Worm (Caenorhabditis elegans) whole organism, young adult: Measurements from ENCODE around the gene F23D12.3.

Experiments used
- D2030.7 ChIP-seq: fragments of 200-800 bp; sonication (Bioruptor generic); IDR thresholded peaks from 2 replicates; pipeline ENCODE4 v1.3.6; 2022; ENCODE audit warnings: missing genetic modification reagents, missing genetic modification characterization, missing compliant biosample characterization
- F10E7.11 ChIP-seq: sonication (generic microtip); optimal IDR thresholded peaks from 2 replicates; lab custom pipeline; 2017; ENCODE audit warnings: mild to moderate bottlenecking, missing genetic modification characterization, moderate library complexity, missing compliant biosample characterization
- F22D6.2 ChIP-seq: sonication (generic microtip); optimal IDR thresholded peaks from 2 replicates; lab custom pipeline; 2016; ENCODE audit warnings: mild to moderate bottlenecking, missing genetic modification characterization, missing compliant biosample characterization
- F33H1.4 ChIP-seq: fragments of 200-800 bp; sonication (Bioruptor generic); IDR thresholded peaks from 2 replicates; pipeline ENCODE4 v1.3.6; 2022; ENCODE audit warnings: missing genetic modification reagents, missing genetic modification characterization, missing compliant biosample characterization
- F57A8.1 ChIP-seq: fragments of 200-800 bp; sonication (Bioruptor generic); optimal IDR thresholded peaks from 2 replicates; lab custom pipeline; 2018; ENCODE audit warnings: mild to moderate bottlenecking, missing genetic modification characterization, moderate library complexity, missing compliant biosample characterization
- F57C9.4 ChIP-seq: sonication (generic microtip); optimal IDR thresholded peaks from 2 replicates; lab custom pipeline; 2017; ENCODE audit warnings: mild to moderate bottlenecking, missing genetic modification characterization, missing compliant biosample characterization
- K11D2.4 ChIP-seq: fragments of 200-800 bp; sonication (Bioruptor generic); IDR thresholded peaks from 2 replicates; pipeline ENCODE4 v1.3.6; 2022; ENCODE audit warnings: missing genetic modification reagents, missing genetic modification characterization, missing compliant biosample characterization
- T26A5.8 ChIP-seq: sonication (generic microtip); optimal IDR thresholded peaks from 2 replicates; lab custom pipeline; 2016; ENCODE audit warnings: missing genetic modification characterization, missing compliant biosample characterization
- Y67H2A.10 ChIP-seq: fragments of 200-800 bp; sonication (Bioruptor generic); conservative IDR thresholded peaks from 2 replicates; pipeline ENCODE4 v1.3.6; 2022; ENCODE audit warnings: missing genetic modification reagents, missing genetic modification characterization, missing compliant biosample characterization
- Y79H2A.3 ChIP-seq: fragments of 200-800 bp; sonication (Bioruptor generic); conservative IDR thresholded peaks from 2 replicates; pipeline ENCODE4 v1.3.6; 2022; ENCODE audit warnings: missing genetic modification reagents, missing genetic modification characterization, missing compliant biosample characterization
- akir-1 ChIP-seq: fragments of 200-800 bp; sonication (Bioruptor generic); optimal IDR thresholded peaks from 2 replicates; lab custom pipeline; 2018; ENCODE audit warnings: mild to moderate bottlenecking, missing genetic modification characterization, moderate library complexity, missing compliant biosample characterization
- cebp-2 ChIP-seq: fragments of 200-800 bp; sonication (Bioruptor generic); IDR thresholded peaks from 2 replicates; pipeline ENCODE4 v1.3.6; 2022; ENCODE audit warnings: missing genetic modification characterization, missing compliant biosample characterization
- ceh-100 ChIP-seq: fragments of 200-800 bp; sonication (Bioruptor generic); IDR thresholded peaks from 2 replicates; pipeline ENCODE4 v1.3.6; 2022; ENCODE audit warnings: missing genetic modification reagents, missing genetic modification characterization, missing compliant biosample characterization
- ceh-40 ChIP-seq: fragments of 200-800 bp; sonication (Bioruptor generic); IDR thresholded peaks from 2 replicates; pipeline ENCODE4 v1.3.6; 2022; ENCODE audit warnings: missing genetic modification characterization, missing compliant biosample characterization
- dox-1 ChIP-seq: fragments of 200-800 bp; sonication (Bioruptor generic); IDR thresholded peaks from 2 replicates; pipeline ENCODE4 v1.3.6; 2022; ENCODE audit warnings: missing genetic modification reagents, missing genetic modification characterization, missing compliant biosample characterization
- dpff-1 ChIP-seq: sonication (generic microtip); optimal IDR thresholded peaks from 2 replicates; lab custom pipeline; 2017; ENCODE audit warnings: mild to moderate bottlenecking, missing genetic modification characterization, missing compliant biosample characterization
- efl-1 ChIP-seq: fragments of 150-350 bp; optimal IDR thresholded peaks from 2 replicates; lab custom pipeline; 2014; ENCODE audit warnings: missing biosample characterization, missing genetic modification reagents, missing genetic modification characterization
- egrh-3 ChIP-seq: fragments of 200-800 bp; sonication (Bioruptor generic); IDR thresholded peaks from 2 replicates; pipeline ENCODE4 v1.3.6; 2022; ENCODE audit warnings: missing genetic modification reagents, missing genetic modification characterization, missing compliant biosample characterization
- ekl-4 ChIP-seq: fragments of 200-800 bp; sonication (Bioruptor generic); IDR thresholded peaks from 2 replicates; pipeline ENCODE4 v1.3.6; 2022; ENCODE audit warnings: missing genetic modification reagents, missing genetic modification characterization, missing compliant biosample characterization
- hlh-26 ChIP-seq: fragments of 200-800 bp; sonication (Bioruptor generic); conservative IDR thresholded peaks from 2 replicates; pipeline ENCODE4 v1.3.6; 2022; ENCODE audit warnings: missing genetic modification reagents, missing genetic modification characterization, missing compliant biosample characterization
- hmg-1.2 ChIP-seq: fragments of 200-800 bp; sonication (Bioruptor generic); IDR thresholded peaks from 2 replicates; pipeline ENCODE4 v1.3.6; 2022; ENCODE audit warnings: missing genetic modification reagents, missing genetic modification characterization, missing compliant biosample characterization
- hmg-20 ChIP-seq: fragments of 200-800 bp; sonication (Bioruptor generic); IDR thresholded peaks from 2 replicates; pipeline ENCODE4 v1.3.6; 2022; ENCODE audit warnings: missing genetic modification reagents, missing genetic modification characterization, missing compliant biosample characterization
- let-607 ChIP-seq, 2 experiments: fragments of 200-800 bp in 1 of 2; sonication (Bioruptor generic) in 1 of 2; sonication (generic microtip) in 1 of 2; optimal IDR thresholded peaks; 2 replicates each; lab custom pipeline; 2016 to 2018; ENCODE audit warnings: mild to moderate bottlenecking in 2 of 2, missing compliant biosample characterization in 2 of 2, missing genetic modification characterization in 2 of 2, moderate library complexity in 2 of 2, missing genotype in 1 of 2
- lin-26 ChIP-seq: fragments of 200-800 bp; sonication (Bioruptor generic); IDR thresholded peaks from 2 replicates; pipeline ENCODE4 v1.3.6; 2022; ENCODE audit warnings: missing genetic modification reagents, missing genetic modification characterization, missing compliant biosample characterization
- lin-35 ChIP-seq, 3 experiments: fragments of 150-350 bp in 2 of 3; sonication (generic microtip) in 1 of 3; optimal IDR thresholded peaks; 2 replicates each; lab custom pipeline; 2014 to 2018; ENCODE audit warnings: missing biosample characterization in 3 of 3, missing genetic modification characterization in 3 of 3, missing genetic modification reagents in 3 of 3
- lin-54 ChIP-seq: fragments of 200-800 bp; sonication (Bioruptor generic); optimal IDR thresholded peaks from 2 replicates; lab custom pipeline; 2018; ENCODE audit warnings: mild to moderate bottlenecking, missing genetic modification characterization, missing compliant biosample characterization
- lir-1 ChIP-seq: fragments of 200-800 bp; sonication (Bioruptor generic); conservative IDR thresholded peaks from 2 replicates; pipeline ENCODE4 v1.3.6; 2022; ENCODE audit warnings: missing genetic modification reagents, missing genetic modification characterization, missing compliant biosample characterization
- lsl-1 ChIP-seq: fragments of 200-800 bp; sonication (Bioruptor generic); optimal IDR thresholded peaks from 2 replicates; lab custom pipeline; 2018; ENCODE audit warnings: mild to moderate bottlenecking, missing genetic modification characterization, moderate library complexity, missing compliant biosample characterization
- mel-28 ChIP-seq: sonication (generic microtip); optimal IDR thresholded peaks from 2 replicates; lab custom pipeline; 2016; ENCODE audit warnings: borderline replicate concordance, mild to moderate bottlenecking, missing genetic modification characterization, missing compliant biosample characterization
- mxl-1 ChIP-seq: sonication (generic microtip); optimal IDR thresholded peaks from 2 replicates; lab custom pipeline; 2016; ENCODE audit warnings: missing genetic modification characterization, missing compliant biosample characterization
- nfya-2 ChIP-seq: fragments of 200-800 bp; sonication (Bioruptor generic); IDR thresholded peaks from 2 replicates; pipeline ENCODE4 v1.3.6; 2022; ENCODE audit warnings: missing genetic modification reagents, missing genetic modification characterization, missing compliant biosample characterization
- nfyb-1 ChIP-seq: fragments of 200-800 bp; sonication (Bioruptor generic); IDR thresholded peaks from 2 replicates; pipeline ENCODE4 v1.3.6; 2022; ENCODE audit warnings: missing genetic modification reagents, missing genetic modification characterization, missing compliant biosample characterization
- nhr-179 ChIP-seq: sonication (generic microtip); optimal IDR thresholded peaks from 2 replicates; lab custom pipeline; 2016; ENCODE audit warnings: mild to moderate bottlenecking, missing genetic modification characterization, missing compliant biosample characterization
- nhr-27 ChIP-seq: fragments of 200-800 bp; sonication (Bioruptor generic); optimal IDR thresholded peaks from 2 replicates; lab custom pipeline; 2018; ENCODE audit warnings: mild to moderate bottlenecking, missing genetic modification characterization, moderate library complexity, missing compliant biosample characterization
- nhr-90 ChIP-seq: sonication (generic microtip); optimal IDR thresholded peaks from 2 replicates; lab custom pipeline; 2016; ENCODE audit warnings: missing genotype, mild to moderate bottlenecking, missing genetic modification characterization, missing compliant biosample characterization
- rpc-1 ChIP-seq, 2 experiments: fragments of 150-350 bp in 1 of 2; sonication (generic microtip) in 1 of 2; optimal IDR thresholded peaks; 2 replicates each; lab custom pipeline; 2014 to 2018; ENCODE audit warnings: missing biosample characterization in 1 of 2, missing genetic modification characterization in 1 of 2, missing genetic modification reagents in 1 of 2, missing genotype in 1 of 2
- sdz-38 ChIP-seq: sonication (generic microtip); optimal IDR thresholded peaks from 2 replicates; lab custom pipeline; 2016; ENCODE audit warnings: missing genotype, missing genetic modification characterization, missing compliant biosample characterization
- snpc-1.1 ChIP-seq: sonication (generic microtip); optimal IDR thresholded peaks from 2 replicates; lab custom pipeline; 2017; ENCODE audit warnings: missing genetic modification characterization, mild to moderate bottlenecking, missing compliant biosample characterization, antibody characterized with exemption, moderate library complexity, missing genotype, missing genetic modification reagents; ENCODE audit not compliant: insufficient read depth
- snpc-4 ChIP-seq, 5 experiments: fragments of 150-350 bp in 1 of 5; sonication (generic microtip) in 4 of 5; optimal IDR thresholded peaks; 2 replicates each; lab custom pipeline; 2014 to 2018; ENCODE audit warnings: missing genetic modification characterization in 5 of 5, missing biosample characterization in 3 of 5, antibody characterized with exemption in 2 of 5, mild to moderate bottlenecking in 2 of 5, missing compliant biosample characterization in 2 of 5, missing genotype in 2 of 5, moderate library complexity in 2 of 5, missing genetic modification reagents in 1 of 5
- tbp1 ChIP-seq: fragments of 200-800 bp; sonication (Bioruptor generic); optimal IDR thresholded peaks from 2 replicates; lab custom pipeline; 2018; ENCODE audit warnings: mild to moderate bottlenecking, missing genetic modification characterization, missing compliant biosample characterization
- unc-130 ChIP-seq: sonication (generic microtip); optimal IDR thresholded peaks from 2 replicates; lab custom pipeline; 2016; ENCODE audit warnings: missing genetic modification reagents, missing genetic modification characterization, missing compliant biosample characterization
- zfh-2 ChIP-seq: fragments of 200-800 bp; sonication (Bioruptor generic); conservative IDR thresholded peaks from 2 replicates; pipeline ENCODE4 v1.3.6; 2022; ENCODE audit warnings: missing genetic modification reagents, missing genetic modification characterization, missing compliant biosample characterization
- ztf-25 ChIP-seq: fragments of 200-800 bp; sonication (Bioruptor generic); IDR thresholded peaks from 2 replicates; pipeline ENCODE4 v1.3.6; 2022; ENCODE audit warnings: missing genetic modification reagents, missing genetic modification characterization, missing compliant biosample characterization

Gene F23D12.3

DNA sequence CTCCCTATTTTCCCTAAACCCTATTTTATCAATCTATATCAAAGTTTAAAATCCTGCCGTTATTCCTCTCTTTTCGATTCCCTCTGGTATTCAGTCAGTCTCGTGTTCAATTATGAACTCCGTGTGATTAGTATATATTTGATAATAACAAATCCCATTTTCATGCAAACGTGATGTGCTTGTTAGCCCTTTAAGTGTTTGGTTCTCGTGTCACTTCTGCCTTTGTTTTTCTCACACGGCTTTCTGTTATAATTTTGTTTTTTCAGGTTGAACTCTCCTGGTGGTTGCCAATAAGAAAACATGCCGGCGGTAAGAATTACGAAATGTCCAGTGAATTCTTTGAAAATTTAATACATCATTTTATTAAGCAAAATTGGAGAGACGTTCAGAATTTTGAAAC lies 24.1 kb downstream of the F23D12.3 start, which contains the start of gene M163.21:
M163.21 (plus strand) TSS at position 301 of the 400 bp plus-strand sequence.
- no peak for TF ChIP-seq lsl-1
- no peak for TF ChIP-seq hlh-26
- no peak for TF ChIP-seq ztf-25
- TF ChIP-seq nfyb-1: no peak
- no peak for TF ChIP-seq tbp1 (GFP tag; lab: Kevin White, UChicago)
- TF ChIP-seq lin-26: no peak
- TF ChIP-seq nhr-179 (tag; lab: Kevin White, UChicago): no peak
- no peak for TF ChIP-seq snpc-4 (GFP tag; optimal IDR thresholded peaks at IDR 0.05; lab: Kevin White, UChicago)
- no peak for TF ChIP-seq snpc-4 (tag; optimal IDR thresholded peaks at IDR 0.05; lab: Kevin White, UChicago)
- TF ChIP-seq efl-1 (GFP tag; lab: Kevin White, UChicago): no peak
- TF ChIP-seq F33H1.4: no peak
- TF ChIP-seq mxl-1 (tag; lab: Kevin White, UChicago): no peak

DNA sequence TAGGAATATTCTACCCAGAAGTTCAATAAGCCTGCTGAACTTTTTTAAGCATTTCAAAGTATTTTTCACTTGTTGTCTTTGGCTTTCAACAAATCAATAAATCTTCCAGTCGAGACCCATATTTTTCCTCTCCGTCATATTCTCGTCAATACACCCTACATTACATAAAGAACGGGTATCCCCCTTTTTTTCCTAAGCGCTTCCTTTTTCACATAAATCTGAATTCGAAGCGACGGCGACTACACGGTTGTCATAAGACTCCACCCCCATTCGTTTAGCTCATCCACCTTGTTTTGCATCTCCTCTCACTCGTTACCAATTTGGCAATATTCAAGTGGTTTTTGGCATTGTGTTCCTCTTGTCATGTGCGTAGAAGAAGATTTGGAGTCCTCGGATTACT lies 26.9 kb downstream of the F23D12.3 start, which contains the start of gene M163.9:
M163.9 (plus strand) TSS at position 301 of the 400 bp plus-strand sequence.
- TF ChIP-seq lir-1 (GFP tag; lab: Robert Waterston, UW) (no peak), F57A8.1 (GFP tag; lab: Kevin White, UChicago) (no peak)

DNA sequence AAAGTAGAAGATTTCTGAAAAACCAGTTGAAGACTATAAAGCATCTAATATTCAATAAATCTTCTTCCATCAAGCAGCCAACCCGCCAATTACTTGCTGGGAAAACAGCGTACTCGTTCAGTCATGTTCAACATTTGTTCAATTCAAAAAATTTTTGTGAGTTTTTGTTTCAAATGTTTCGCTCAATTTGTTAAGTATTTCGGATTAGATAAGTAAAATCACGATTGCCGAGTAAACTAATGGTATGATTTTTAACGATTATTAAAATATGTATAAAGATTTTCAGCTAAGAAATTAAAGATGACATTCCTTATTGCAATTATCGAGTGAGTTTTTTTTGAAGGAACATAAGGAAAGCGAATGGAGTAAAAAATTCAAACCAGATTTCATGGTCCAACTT lies 28.3 kb downstream of the F23D12.3 start, which contains the start of gene M163.10:
M163.10 (plus strand) TSS at position 301 of the 400 bp plus-strand sequence.
- TF ChIP-seq akir-1 (no peak), let-607 (tag; optimal IDR thresholded peaks at IDR 0.05; lab: Kevin White, UChicago) (no peak), lin-54 (no peak), dpff-1 (no peak), nfya-2 (no peak), efl-1 (GFP tag; lab: Kevin White, UChicago) (no peak), lir-1 (GFP tag; lab: Robert Waterston, UW) (no peak), rpc-1 (optimal IDR thresholded peaks at IDR 0.05; lab: Kevin White, UChicago) (no peak), rpc-1 (tag; optimal IDR thresholded peaks at IDR 0.05; lab: Kevin White, UChicago) (no peak), Y79H2A.3 (GFP tag; lab: Robert Waterston, UW) (no peak), hlh-26 (no peak), cebp-2 (no peak), T26A5.8 (no peak), sdz-38 (no peak), zfh-2 (no peak), unc-130 (GFP tag; lab: Kevin White, UChicago) (no peak), lin-35 (GFP tag; optimal IDR thresholded peaks at IDR 0.05; lab: Kevin White, UChicago) (no peak), nhr-90 (tag; lab: Kevin White, UChicago) (no peak)
- TF ChIP-seq, all 124 proteins: peak for 0

DNA sequence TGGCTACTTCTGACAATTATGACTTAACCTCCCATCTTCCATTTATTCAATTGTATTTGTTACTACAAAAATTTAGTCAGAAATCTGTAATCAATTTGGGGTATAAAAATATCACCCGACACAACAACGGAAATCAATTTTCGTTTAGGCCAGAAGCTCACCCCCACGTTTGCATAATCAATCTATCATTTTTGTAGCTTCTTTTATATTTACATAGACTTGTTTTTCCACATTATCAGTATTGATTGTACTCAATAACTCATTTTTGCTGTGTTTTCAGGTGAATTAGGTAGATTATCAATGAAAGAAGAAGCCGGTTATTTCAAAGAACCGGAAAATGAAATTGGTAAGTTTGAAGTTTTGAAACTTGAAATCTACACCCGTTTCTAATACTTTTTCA lies 31.3 kb downstream of the F23D12.3 start, which contains the start of gene M163.5:
M163.5 (plus strand) TSS at position 301 of the 400 bp plus-strand sequence.
- TF ChIP-seq F10E7.11 (tag; lab: Kevin White, UChicago) (no peak), F57A8.1 (GFP tag; lab: Kevin White, UChicago) (no peak), dox-1 (GFP tag; lab: Robert Waterston, UW) (no peak), snpc-1.1 (tag; lab: Kevin White, UChicago) (no peak), mel-28 (tag; lab: Kevin White, UChicago) (no peak), hmg-20 (GFP tag; lab: Robert Waterston, UW) (no peak), ceh-100 (no peak), tbp1 (GFP tag; lab: Kevin White, UChicago) (no peak), hmg-1.2 (GFP tag; lab: Robert Waterston, UW) (no peak), F22D6.2 (tag; lab: Kevin White, UChicago) (no peak), ceh-40 (GFP tag; lab: Robert Waterston, UW) (no peak), K11D2.4 (GFP tag; lab: Robert Waterston, UW) (no peak), Y67H2A.10 (GFP tag; lab: Robert Waterston, UW) (no peak), F57C9.4 (no peak), nhr-90 (tag; lab: Kevin White, UChicago) (no peak), nhr-27 (tag; lab: Kevin White, UChicago) (no peak), egrh-3 (no peak), ekl-4 (GFP tag; lab: Robert Waterston, UW) (no peak), F33H1.4 (no peak), D2030.7 (GFP tag; lab: Robert Waterston, UW) (no peak)
- TF ChIP-seq, all 124 proteins: peak for 0
